Comparison of ENCODE assay signal across 1 fruit fly cellular context in the genomic region with DNA sequence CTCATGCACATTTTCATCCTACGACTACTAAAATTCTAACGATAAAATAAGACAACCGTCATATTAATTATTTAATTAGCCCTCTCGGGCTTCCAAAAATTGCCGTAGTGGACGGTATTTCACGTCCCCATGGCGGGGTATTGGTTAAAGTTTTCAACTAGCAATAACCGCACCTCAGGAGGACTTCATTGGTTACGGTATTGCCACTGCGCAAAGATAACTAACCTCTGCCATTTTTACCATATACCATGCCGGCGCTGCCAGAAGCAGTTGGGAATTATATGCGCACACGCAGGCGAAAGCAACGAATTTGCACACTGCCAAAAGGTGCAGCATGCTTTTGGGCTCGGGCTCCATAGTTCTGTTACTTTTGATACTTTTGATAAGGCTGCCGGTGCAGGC.
TF ChIP-seq lines count a peak whose summit lies in the region.

No protein-coding gene starts in this region.

TF ChIP-seq in whole organism, embryonic, 481 proteins besides CTCF, POLR2A, EP300 and RAD21 (continued from another document and continues in another):
- TF ChIP-seq CG16779 (GFP tag; IDR thresholded peaks at IDR 0.05; lab: Robert Waterston, UW): 0 out of 2 replicates have a peak, but pooled peaks have one; percentile 26
- TF ChIP-seq CG8089 (GFP tag; optimal IDR thresholded peaks at IDR 0.05; lab: Kevin White, UChicago): peak; percentile 9
- no peak for TF ChIP-seq Lim3 (GFP tag; IDR thresholded peaks at IDR 0.05; lab: Robert Waterston, UW)
- no peak for TF ChIP-seq kah (GFP tag; optimal IDR thresholded peaks at IDR 0.05; lab: Kevin White, UChicago)
- TF ChIP-seq Ets97D (GFP tag; optimal IDR thresholded peaks at IDR 0.05; lab: Kevin White, UChicago): peak; percentile 13
- peak; percentile 73; the same call in 2 of the 3 replicates for TF ChIP-seq otp (GFP tag; IDR thresholded peaks at IDR 0.05; lab: Robert Waterston, UW)
- TF ChIP-seq hbn (GFP tag; IDR thresholded peaks at IDR 0.05; lab: Robert Waterston, UW; ENCODE audit: partially characterized antibody): no peak
- no peak for TF ChIP-seq esg (GFP tag; conservative IDR thresholded peaks at IDR 0.05; lab: Robert Waterston, UW)
- TF ChIP-seq MESR4 (GFP tag; optimal IDR thresholded peaks at IDR 0.05; lab: Kevin White, UChicago): no peak
- peak; percentile 12 for TF ChIP-seq CG10654 (GFP tag; optimal IDR thresholded peaks at IDR 0.05; lab: Kevin White, UChicago)
- TF ChIP-seq wek (GFP tag; optimal IDR thresholded peaks at IDR 0.05; lab: Kevin White, UChicago): no peak
- no peak for TF ChIP-seq sima (GFP tag; optimal IDR thresholded peaks at IDR 0.05; lab: Kevin White, UChicago)
- peak; percentile 40 for TF ChIP-seq fd96Cb (tag; optimal IDR thresholded peaks at IDR 0.05; lab: Kevin White, UChicago)
- TF ChIP-seq HLHmδ (GFP tag; optimal IDR thresholded peaks at IDR 0.05; lab: Kevin White, UChicago): no peak
- no peak for TF ChIP-seq CG8388 (GFP tag; optimal IDR thresholded peaks at IDR 0.05; lab: Kevin White, UChicago)
- peak; percentile 69; the same call in 1 of the 2 replicates for TF ChIP-seq ara (GFP tag; IDR thresholded peaks at IDR 0.05; lab: Robert Waterston, UW)
- no peak for TF ChIP-seq scrt (GFP tag; optimal IDR thresholded peaks at IDR 0.05; lab: Kevin White, UChicago)
- TF ChIP-seq unc-4 (GFP tag; IDR thresholded peaks at IDR 0.05; lab: Robert Waterston, UW; ENCODE audit: partially characterized antibody): no peak
- TF ChIP-seq al (GFP tag; IDR thresholded peaks at IDR 0.05; lab: Robert Waterston, UW): no peak
- no peak for TF ChIP-seq CG9609 (GFP tag; optimal IDR thresholded peaks at IDR 0.05; lab: Kevin White, UChicago)
- peak; percentile 61 for TF ChIP-seq CG13894 (tag; optimal IDR thresholded peaks at IDR 0.05; lab: Kevin White, UChicago)
- TF ChIP-seq D19A (tag; optimal IDR thresholded peaks at IDR 0.05; lab: Kevin White, UChicago): peak; percentile 29
- no peak for TF ChIP-seq Nf-YB (GFP tag; optimal IDR thresholded peaks at IDR 0.05; lab: Kevin White, UChicago)
- no peak for TF ChIP-seq Oli (tag; optimal IDR thresholded peaks at IDR 0.05; lab: Kevin White, UChicago)
- peak; percentile 62 for TF ChIP-seq CG2120 (GFP tag; optimal IDR thresholded peaks at IDR 0.05; lab: Kevin White, UChicago)
- no peak for TF ChIP-seq TFAM (GFP tag; optimal IDR thresholded peaks at IDR 0.05; lab: Kevin White, UChicago)
- TF ChIP-seq Ets65A (GFP tag; lab: Kevin White, UChicago): peak; percentile 89
- peak; percentile 17 for TF ChIP-seq Sry-δ (GFP tag; optimal IDR thresholded peaks at IDR 0.05; lab: Kevin White, UChicago)
- peak; percentile 42; the same call in 1 of the 2 replicates for TF ChIP-seq CG3847 (GFP tag; IDR thresholded peaks at IDR 0.05; lab: Robert Waterston, UW)
- peak; percentile 15 for TF ChIP-seq tx (GFP tag; optimal IDR thresholded peaks at IDR 0.05; lab: Kevin White, UChicago)
- peak; percentile 57 for TF ChIP-seq CG17328 (GFP tag; IDR thresholded peaks at IDR 0.05; lab: Robert Waterston, UW)
- no peak for TF ChIP-seq tll (GFP tag; optimal IDR thresholded peaks at IDR 0.05; lab: Kevin White, UChicago)
- no peak for TF ChIP-seq danr (GFP tag; IDR thresholded peaks at IDR 0.05; lab: Robert Waterston, UW)
- 0 out of 2 replicates have a peak, but pooled peaks have one; percentile 25 for TF ChIP-seq ro (GFP tag; IDR thresholded peaks at IDR 0.05; lab: Robert Waterston, UW)
- TF ChIP-seq Xrp1 (GFP tag; IDR thresholded peaks at IDR 0.05; lab: Robert Waterston, UW): peak; percentile 52
- TF ChIP-seq vvl (GFP tag; IDR thresholded peaks at IDR 0.05; lab: Robert Waterston, UW): peak; percentile 51; the same call in 1 of the 2 replicates
- TF ChIP-seq wdn (GFP tag; IDR thresholded peaks at IDR 0.05; lab: Robert Waterston, UW): no peak
- TF ChIP-seq sob (GFP tag; IDR thresholded peaks at IDR 0.05; lab: Robert Waterston, UW): peak; percentile 61
- TF ChIP-seq CG8924 (tag; optimal IDR thresholded peaks at IDR 0.05; lab: Kevin White, UChicago): peak; percentile 39
- no peak for TF ChIP-seq CG8478 (optimal IDR thresholded peaks at IDR 0.05; lab: Kevin White, UChicago)
- peak; percentile 52 for TF ChIP-seq CG12769 (tag; optimal IDR thresholded peaks at IDR 0.05; lab: Kevin White, UChicago)
- TF ChIP-seq NFAT (GFP tag; IDR thresholded peaks at IDR 0.05; lab: Robert Waterston, UW): peak; percentile 64
- no peak for TF ChIP-seq Hsf (GFP tag; optimal IDR thresholded peaks at IDR 0.05; lab: Kevin White, UChicago)
- no peak for TF ChIP-seq Sox102F (GFP tag; optimal IDR thresholded peaks at IDR 0.05; lab: Kevin White, UChicago)
- TF ChIP-seq HmgZ (tag; optimal IDR thresholded peaks at IDR 0.05; lab: Kevin White, UChicago): peak; percentile 43
- 0 out of 4 replicates have a peak, but pooled peaks have one; percentile 63 for TF ChIP-seq chinmo (GFP tag; IDR thresholded peaks at IDR 0.05; lab: Robert Waterston, UW; ENCODE audit: partially characterized antibody)
- no peak for TF ChIP-seq grau (tag; optimal IDR thresholded peaks at IDR 0.05; lab: Kevin White, UChicago)
- TF ChIP-seq Rfx (GFP tag; IDR thresholded peaks at IDR 0.05; lab: Robert Waterston, UW): peak; percentile 42; the same call in 1 of the 2 replicates
- TF ChIP-seq org-1 (GFP tag; optimal IDR thresholded peaks at IDR 0.05; lab: Kevin White, UChicago): no peak
- TF ChIP-seq Tbp (GFP tag; optimal IDR thresholded peaks at IDR 0.05; lab: Kevin White, UChicago): peak; percentile 36
- TF ChIP-seq fd3F (GFP tag; optimal IDR thresholded peaks at IDR 0.05; lab: Kevin White, UChicago): no peak
- TF ChIP-seq Blimp-1 (GFP tag; optimal IDR thresholded peaks at IDR 0.05; lab: Kevin White, UChicago): no peak
- TF ChIP-seq CG10431 (GFP tag; optimal IDR thresholded peaks at IDR 0.05; lab: Kevin White, UChicago): peak; percentile 22
- TF ChIP-seq psq (GFP tag; optimal IDR thresholded peaks at IDR 0.05; lab: Kevin White, UChicago): no peak
- no peak for TF ChIP-seq aop (GFP tag; IDR thresholded peaks at IDR 0.05; lab: Robert Waterston, UW)
- peak; percentile 11 for TF ChIP-seq Fer3 (tag; optimal IDR thresholded peaks at IDR 0.05; lab: Kevin White, UChicago)
- no peak for TF ChIP-seq phol (tag; optimal IDR thresholded peaks at IDR 0.05; lab: Kevin White, UChicago)
- no peak for TF ChIP-seq CG30020 (tag; optimal IDR thresholded peaks at IDR 0.05; lab: Kevin White, UChicago)
- peak; percentile 27 for TF ChIP-seq Deaf1 (tag; optimal IDR thresholded peaks at IDR 0.05; lab: Kevin White, UChicago)
- peak; percentile 41; the same call in 1 of the 2 replicates for TF ChIP-seq CG8765 (GFP tag; IDR thresholded peaks at IDR 0.05; lab: Robert Waterston, UW)
- TF ChIP-seq CrebB (tag; optimal IDR thresholded peaks at IDR 0.05; lab: Kevin White, UChicago): no peak
- TF ChIP-seq Hmx (GFP tag; optimal IDR thresholded peaks at IDR 0.05; lab: Kevin White, UChicago): no peak
- no peak for TF ChIP-seq jigr1 (GFP tag; IDR thresholded peaks at IDR 0.05; lab: Robert Waterston, UW)
- peak; percentile 32 for TF ChIP-seq CG12155 (GFP tag; optimal IDR thresholded peaks at IDR 0.05; lab: Kevin White, UChicago)
- TF ChIP-seq gem (tag; optimal IDR thresholded peaks at IDR 0.05; lab: Kevin White, UChicago): no peak
- TF ChIP-seq ham (GFP tag; IDR thresholded peaks at IDR 0.05; lab: Robert Waterston, UW): no peak
- TF ChIP-seq sna (GFP tag; IDR thresholded peaks at IDR 0.05; lab: Robert Waterston, UW; ENCODE audit: partially characterized antibody): no peak
- no peak for TF ChIP-seq pan (optimal IDR thresholded peaks at IDR 0.05; lab: Kevin White, UChicago)
- peak in 1 of 2 experiments; percentile 36 for TF ChIP-seq pan (GFP tag; optimal IDR thresholded peaks at IDR 0.05 in 1 of 2, IDR thresholded peaks at IDR 0.05 in 1 of 2)
- no peak for TF ChIP-seq CG32772 (GFP tag; IDR thresholded peaks at IDR 0.05; lab: Robert Waterston, UW)
- TF ChIP-seq CG43689 (GFP tag; IDR thresholded peaks at IDR 0.05; lab: Robert Waterston, UW): no peak
- peak; percentile 3 for TF ChIP-seq Atf3 (GFP tag; optimal IDR thresholded peaks at IDR 0.05; lab: Kevin White, UChicago)
- TF ChIP-seq Chrac-16 (GFP tag; optimal IDR thresholded peaks at IDR 0.05; lab: Kevin White, UChicago): peak; percentile 37
- no peak for TF ChIP-seq CG5180 (GFP tag; optimal IDR thresholded peaks at IDR 0.05; lab: Kevin White, UChicago)
- TF ChIP-seq Vsx1 (GFP tag; optimal IDR thresholded peaks at IDR 0.05; lab: Kevin White, UChicago): no peak
- peak; percentile 47 for TF ChIP-seq CG18599 (GFP tag; optimal IDR thresholded peaks at IDR 0.05; lab: Kevin White, UChicago)
- TF ChIP-seq B-H1 (GFP tag; IDR thresholded peaks at IDR 0.05; lab: Robert Waterston, UW): no peak; the same call in 2 of the 3 replicates
- TF ChIP-seq D (optimal IDR thresholded peaks at IDR 0.05; lab: Kevin White, UChicago): no peak
- TF ChIP-seq D (GFP tag; optimal IDR thresholded peaks at IDR 0.05; lab: Kevin White, UChicago): no peak
- TF ChIP-seq caup (GFP tag; optimal IDR thresholded peaks at IDR 0.05; lab: Kevin White, UChicago; ENCODE audit: severe bottlenecking): peak; percentile 44
- no peak for TF ChIP-seq CG2678 (tag; optimal IDR thresholded peaks at IDR 0.05; lab: Kevin White, UChicago)
- no peak for TF ChIP-seq Oaz (GFP tag; IDR thresholded peaks at IDR 0.05; lab: Robert Waterston, UW)
- peak; percentile 30 for TF ChIP-seq CG3281 (GFP tag; optimal IDR thresholded peaks at IDR 0.05; lab: Kevin White, UChicago)
- TF ChIP-seq chn (GFP tag; optimal IDR thresholded peaks at IDR 0.05; lab: Kevin White, UChicago): peak; percentile 41
- TF ChIP-seq fd64A (GFP tag; optimal IDR thresholded peaks at IDR 0.05; lab: Kevin White, UChicago): no peak
- TF ChIP-seq CG6813 (GFP tag; optimal IDR thresholded peaks at IDR 0.05; lab: Kevin White, UChicago): no peak
- TF ChIP-seq odd (GFP tag; optimal IDR thresholded peaks at IDR 0.05; lab: Kevin White, UChicago): no peak
- TF ChIP-seq abd-A (tag; optimal IDR thresholded peaks at IDR 0.05; lab: Kevin White, UChicago): no peak
- TF ChIP-seq Fer2 (tag; optimal IDR thresholded peaks at IDR 0.05; lab: Kevin White, UChicago): no peak
- TF ChIP-seq CG4617 (GFP tag; optimal IDR thresholded peaks at IDR 0.05; lab: Kevin White, UChicago; ENCODE audit: borderline replicate concordance): no peak
- no peak for TF ChIP-seq Meics (GFP tag; optimal IDR thresholded peaks at IDR 0.05; lab: Kevin White, UChicago)
- TF ChIP-seq GATAe (GFP tag; conservative IDR thresholded peaks at IDR 0.05; lab: Robert Waterston, UW): no peak
- no peak for TF ChIP-seq seq (GFP tag; IDR thresholded peaks at IDR 0.05; lab: Robert Waterston, UW)
- no peak for TF ChIP-seq Gsc (GFP tag; IDR thresholded peaks at IDR 0.05; lab: Robert Waterston, UW)
- TF ChIP-seq CG32532 (GFP tag; IDR thresholded peaks at IDR 0.05; lab: Robert Waterston, UW): no peak; the same call in none of the 2 replicates
- TF ChIP-seq CG7372 (GFP tag; IDR thresholded peaks at IDR 0.05; lab: Robert Waterston, UW): no peak
- TF ChIP-seq CG31365 (tag; optimal IDR thresholded peaks at IDR 0.05; lab: Kevin White, UChicago): no peak
- no peak; the same call in 1 of the 2 replicates for TF ChIP-seq lmd (GFP tag; IDR thresholded peaks at IDR 0.05; lab: Robert Waterston, UW)
- peak; percentile 44; the same call in 1 of the 2 replicates for TF ChIP-seq CG13287 (GFP tag; IDR thresholded peaks at IDR 0.05; lab: Robert Waterston, UW; ENCODE audit: partially characterized antibody)
- TF ChIP-seq hb (GFP tag; IDR thresholded peaks at IDR 0.05; lab: Robert Waterston, UW; ENCODE audit: partially characterized antibody): no peak
- TF ChIP-seq Nf-YC (tag; optimal IDR thresholded peaks at IDR 0.05; lab: Kevin White, UChicago): no peak
- peak; percentile 24 for TF ChIP-seq ERR (GFP tag; optimal IDR thresholded peaks at IDR 0.05; lab: Kevin White, UChicago)
- TF ChIP-seq pho (GFP tag; optimal IDR thresholded peaks at IDR 0.05; lab: Kevin White, UChicago): no peak
- no peak for TF ChIP-seq CG1602 (GFP tag; optimal IDR thresholded peaks at IDR 0.05; lab: Kevin White, UChicago)
- no peak for TF ChIP-seq CG17912 (GFP tag; optimal IDR thresholded peaks at IDR 0.05; lab: Kevin White, UChicago)
- peak; percentile 49 for TF ChIP-seq her (GFP tag; optimal IDR thresholded peaks at IDR 0.05; lab: Kevin White, UChicago)
- peak; percentile 78 for TF ChIP-seq Bgb (GFP tag; IDR thresholded peaks at IDR 0.05; lab: Robert Waterston, UW; ENCODE audit: partially characterized antibody)
- no peak for TF ChIP-seq CG32767 (GFP tag; IDR thresholded peaks at IDR 0.05; lab: Robert Waterston, UW)
- TF ChIP-seq CG11695 (GFP tag; IDR thresholded peaks at IDR 0.05; lab: Robert Waterston, UW): no peak
- no peak for TF ChIP-seq CG3726 (GFP tag; IDR thresholded peaks at IDR 0.05; lab: Robert Waterston, UW)
- TF ChIP-seq croc (GFP tag; conservative IDR thresholded peaks at IDR 0.05; lab: Robert Waterston, UW): no peak
- no peak for TF ChIP-seq prd (optimal IDR thresholded peaks at IDR 0.05; lab: Kevin White, UChicago)
- TF ChIP-seq prd (GFP tag; IDR thresholded peaks at IDR 0.05; lab: Robert Waterston, UW): peak; percentile 71
- TF ChIP-seq ab (GFP tag; optimal IDR thresholded peaks at IDR 0.05; lab: Kevin White, UChicago): no peak
- peak; percentile 31 for TF ChIP-seq CG3407 (GFP tag; optimal IDR thresholded peaks at IDR 0.05; lab: Kevin White, UChicago)
- TF ChIP-seq oc (tag; optimal IDR thresholded peaks at IDR 0.05; lab: Kevin White, UChicago): no peak
- TF ChIP-seq da (GFP tag; optimal IDR thresholded peaks at IDR 0.05; lab: Kevin White, UChicago): no peak
- peak; percentile 49; the same call in 1 of the 3 replicates for TF ChIP-seq CG7963 (GFP tag; IDR thresholded peaks at IDR 0.05; lab: Robert Waterston, UW; ENCODE audit: partially characterized antibody)
- TF ChIP-seq zfh1 (GFP tag; IDR thresholded peaks at IDR 0.05; lab: Robert Waterston, UW): peak; percentile 77; the same call in 2 of the 3 replicates
- TF ChIP-seq CG11456 (GFP tag; IDR thresholded peaks at IDR 0.05; lab: Robert Waterston, UW): peak; percentile 75
- TF ChIP-seq ase (GFP tag; IDR thresholded peaks at IDR 0.05; lab: Robert Waterston, UW): no peak
- peak; percentile 73; the same call in 1 of the 3 replicates for TF ChIP-seq Opbp (GFP tag; IDR thresholded peaks at IDR 0.05; lab: Robert Waterston, UW; ENCODE audit: partially characterized antibody)
- no peak for TF ChIP-seq CG14860 (GFP tag; IDR thresholded peaks at IDR 0.05; lab: Robert Waterston, UW; ENCODE audit: partially characterized antibody)
- no peak for TF ChIP-seq dmrt99B (tag; optimal IDR thresholded peaks at IDR 0.05; lab: Kevin White, UChicago)
- no peak for TF ChIP-seq CG2202 (tag; optimal IDR thresholded peaks at IDR 0.05; lab: Kevin White, UChicago)
- TF ChIP-seq CG2889 (GFP tag; IDR thresholded peaks at IDR 0.05; lab: Robert Waterston, UW): 0 out of 3 replicates have a peak, but pooled peaks have one; percentile 36
- TF ChIP-seq C15 (GFP tag; IDR thresholded peaks at IDR 0.05; lab: Robert Waterston, UW): no peak
